Worm (Caenorhabditis elegans): Measurements from ENCODE around the gene C09G12.17.

The C09G12.17 gene

DNA sequence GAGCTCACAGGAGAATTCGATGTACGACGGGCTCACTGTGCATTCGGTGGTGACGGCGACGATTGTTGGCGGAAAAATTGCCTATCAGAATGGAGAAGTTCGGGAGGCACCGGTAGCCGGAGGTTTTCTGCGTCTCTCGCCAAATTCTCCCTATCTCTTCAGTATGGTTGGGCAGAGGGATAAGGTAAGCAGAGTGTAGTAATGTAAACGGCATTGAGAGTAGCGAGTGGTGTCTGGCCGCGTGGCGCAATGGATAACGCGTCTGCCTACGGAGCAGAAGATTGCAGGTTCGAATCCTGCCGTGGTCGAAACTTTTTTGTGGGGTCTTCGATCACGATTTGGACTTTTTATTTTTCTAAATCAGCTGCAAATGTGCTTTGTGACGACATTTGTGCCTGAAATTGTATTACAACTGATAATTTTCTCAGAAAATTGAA lies 28.3 kb upstream of the C09G12.17 start (continued):
- no peak for TF ChIP-seq F55B11.4 (tag; optimal IDR thresholded peaks at IDR 0.05; ENCODE audit: borderline replicate concordance, insufficient read depth)
- TF ChIP-seq Y53G8AR.9 (GFP tag; conservative IDR thresholded peaks at IDR 0.05), result no peak
- no peak for TF ChIP-seq T26A5.8 (tag; optimal IDR thresholded peaks at IDR 0.05)
- no peak for TF ChIP-seq aptf-2 (GFP tag; conservative IDR thresholded peaks at IDR 0.05)
- TF ChIP-seq hrde-1 (tag; optimal IDR thresholded peaks at IDR 0.05; ENCODE audit: borderline replicate concordance), result peak; percentile 48
- TF ChIP-seq tbx-9 (tag; optimal IDR thresholded peaks at IDR 0.05; ENCODE audit: borderline replicate concordance), result no peak
- no peak for TF ChIP-seq mes-4 (tag; optimal IDR thresholded peaks at IDR 0.05)
- TF ChIP-seq ekl-4 (GFP tag; IDR thresholded peaks at IDR 0.05), result peak; percentile 24; the same call in 1 of the 2 replicates
- TF ChIP-seq Y67H2A.10 (GFP tag; conservative IDR thresholded peaks at IDR 0.05), result no peak
- no peak for TF ChIP-seq hmg-20 (GFP tag; IDR thresholded peaks at IDR 0.05)
- TF ChIP-seq nhr-179 (tag; optimal IDR thresholded peaks at IDR 0.05), result no peak
- TF ChIP-seq C06A6.2 (GFP tag; conservative IDR thresholded peaks at IDR 0.05), result no peak
- peak; percentile 53 for TF ChIP-seq ceh-27 (GFP tag; optimal IDR thresholded peaks at IDR 0.05)
- TF ChIP-seq dpff-1 (tag; optimal IDR thresholded peaks at IDR 0.05), result no peak
- peak; percentile 68; the same call in 1 of the 2 replicates for TF ChIP-seq ztf-25 (GFP tag; IDR thresholded peaks at IDR 0.05)
- TF ChIP-seq sptf-2 (GFP tag; optimal IDR thresholded peaks at IDR 0.05), result no peak
- TF ChIP-seq ztf-28 (GFP tag; IDR thresholded peaks at IDR 0.05), result peak; percentile 75; the same call in 1 of the 2 replicates
- TF ChIP-seq aptf-3 (GFP tag; IDR thresholded peaks at IDR 0.05), result no peak
- peak; percentile 18; the same call in 1 of the 2 replicates for TF ChIP-seq cebp-1 (GFP tag; IDR thresholded peaks at IDR 0.05)
- TF ChIP-seq cebp-1 (tag; optimal IDR thresholded peaks at IDR 0.05), result peak; percentile 66
- TF ChIP-seq ceh-58 (GFP tag; IDR thresholded peaks at IDR 0.05), result no peak
- TF ChIP-seq attf-5 (GFP tag; optimal IDR thresholded peaks at IDR 0.05), result peak; percentile 68
- no peak for TF ChIP-seq Y79H2A.3 (GFP tag; conservative IDR thresholded peaks at IDR 0.05)
- TF ChIP-seq rcor-1 (GFP tag; IDR thresholded peaks at IDR 0.05), result peak; percentile 57
- peak; percentile 86 for TF ChIP-seq nfyb-1 (GFP tag; IDR thresholded peaks at IDR 0.05)
- TF ChIP-seq rpc-1 (optimal IDR thresholded peaks at IDR 0.05), result peak; percentile 66
- peak; percentile 78 for TF ChIP-seq rpc-1 (tag; optimal IDR thresholded peaks at IDR 0.05)
- TF ChIP-seq ztf-26 (tag; optimal IDR thresholded peaks at IDR 0.05), result peak; percentile 69
- no peak for TF ChIP-seq ets-4 (GFP tag; optimal IDR thresholded peaks at IDR 0.05)
- TF ChIP-seq F52B5.7 (tag; optimal IDR thresholded peaks at IDR 0.05), result peak; percentile 40
- TF ChIP-seq F49E8.2 (tag; optimal IDR thresholded peaks at IDR 0.05; ENCODE audit: insufficient read depth), result peak; percentile 59

DNA sequence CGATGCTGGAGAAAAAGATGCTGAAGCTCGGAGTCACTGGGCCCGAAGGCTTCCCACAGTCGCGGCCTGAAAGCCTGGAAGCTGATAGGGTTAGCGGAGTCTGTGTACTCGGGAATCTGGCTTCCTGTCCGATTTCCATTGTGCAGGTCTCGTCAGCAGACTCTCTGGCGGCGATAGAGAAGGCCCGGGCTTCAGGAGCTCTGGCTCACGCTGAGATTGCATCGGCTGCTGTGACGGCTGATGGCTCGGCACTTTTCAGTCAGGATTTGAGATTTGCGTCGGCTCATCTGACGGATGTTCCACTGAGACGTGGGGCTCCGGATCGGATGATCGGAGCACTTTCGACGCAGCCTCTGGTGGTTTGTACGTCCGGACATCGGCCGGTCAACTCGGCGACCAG lies 27.2 kb upstream of the C09G12.17 start:
- no peak for TF ChIP-seq bed-1 (GFP tag; IDR thresholded peaks at IDR 0.05)
- TF ChIP-seq nfya-2 (GFP tag; IDR thresholded peaks at IDR 0.05), result no peak
- TF ChIP-seq F37B4.10 (GFP tag; IDR thresholded peaks at IDR 0.05), result no peak
- TF ChIP-seq hlh-26 (GFP tag; conservative IDR thresholded peaks at IDR 0.05), result no peak
- TF ChIP-seq zfh-2 (GFP tag; conservative IDR thresholded peaks at IDR 0.05), result peak; percentile 58
- no peak for TF ChIP-seq ama-1 (optimal IDR thresholded peaks at IDR 0.05)
- TF ChIP-seq ama-1 (GFP tag; optimal IDR thresholded peaks at IDR 0.05), result no peak
- no peak for TF ChIP-seq egl-44 (GFP tag; IDR thresholded peaks at IDR 0.05)
- no peak for TF ChIP-seq F55B11.4 (tag; optimal IDR thresholded peaks at IDR 0.05; ENCODE audit: borderline replicate concordance, insufficient read depth)
- peak; percentile 68; the same call in 1 of the 2 replicates for TF ChIP-seq egrh-3 (GFP tag; IDR thresholded peaks at IDR 0.05)
- TF ChIP-seq pbrm-1 (GFP tag; IDR thresholded peaks at IDR 0.05), result no peak
- no peak for TF ChIP-seq snpc-4 (GFP tag; optimal IDR thresholded peaks at IDR 0.05)
- no peak for TF ChIP-seq snpc-4 (tag; optimal IDR thresholded peaks at IDR 0.05)
- TF ChIP-seq attf-5 (GFP tag; optimal IDR thresholded peaks at IDR 0.05), result no peak
- no peak for TF ChIP-seq madf-8 (GFP tag; conservative IDR thresholded peaks at IDR 0.05)

All from whole organism, young adult.